Worm (Caenorhabditis elegans) whole organism, L3 larva: Measurements from ENCODE around the gene Y38H6C.24.
"Not testable (repeated sequence)": the region's sequence is repeated elsewhere in the genome, so short reads cannot be mapped to it uniquely, and the experiment has no call there.

ENCODE experiments used
- R02D3.7 ChIP-seq: fragments of 150-350 bp; optimal IDR thresholded peaks from 2 replicates; lab custom pipeline; 2014; ENCODE audit warnings: missing biosample characterization, missing genetic modification characterization
- ZK546.5 ChIP-seq: sonication (generic microtip); optimal IDR thresholded peaks from 2 replicates; lab custom pipeline; 2017; ENCODE audit warnings: missing biosample characterization, missing genetic modification characterization
- aly-2 ChIP-seq: fragments of 150-350 bp; optimal IDR thresholded peaks from 2 replicates; lab custom pipeline; 2014; ENCODE audit warnings: missing biosample characterization, missing genetic modification characterization
- ama-1 ChIP-seq: fragments of 150-350 bp; optimal IDR thresholded peaks from 2 replicates; lab custom pipeline; 2018
- ceh-16 ChIP-seq: sonication (generic microtip); optimal IDR thresholded peaks from 2 replicates; lab custom pipeline; 2017; ENCODE audit warnings: missing biosample characterization, missing genetic modification characterization
- ceh-28 ChIP-seq: fragments of 150-350 bp; optimal IDR thresholded peaks from 2 replicates; lab custom pipeline; 2014; ENCODE audit warnings: missing biosample characterization, missing genetic modification reagents, missing genetic modification characterization
- ceh-82 ChIP-seq: fragments of 150-350 bp; optimal IDR thresholded peaks from 2 replicates; lab custom pipeline; 2014; ENCODE audit warnings: missing biosample characterization, missing genetic modification characterization
- ceh-9 ChIP-seq: sonication (generic microtip); optimal IDR thresholded peaks from 2 replicates; lab custom pipeline; 2018; ENCODE audit warnings: missing biosample characterization, missing genetic modification characterization
- daf-12 ChIP-seq: fragments of 150-350 bp; optimal IDR thresholded peaks from 2 replicates; lab custom pipeline; 2014; ENCODE audit warnings: missing biosample characterization, missing genetic modification reagents, missing genetic modification characterization
- egl-27 ChIP-seq: sonication (generic microtip); optimal IDR thresholded peaks from 4 replicates; lab custom pipeline; 2017; ENCODE audit warnings: missing biosample characterization, missing genetic modification reagents, missing genetic modification characterization
- egl-5 ChIP-seq: fragments of 150-350 bp; optimal IDR thresholded peaks from 2 replicates; lab custom pipeline; 2017; ENCODE audit warnings: missing biosample characterization, missing genetic modification reagents, missing genetic modification characterization, inconsistent platforms
- elt-1 ChIP-seq: fragments of 150-350 bp; optimal IDR thresholded peaks from 2 replicates; lab custom pipeline; 2014; ENCODE audit warnings: missing biosample characterization, missing genetic modification characterization
- elt-3 ChIP-seq, 3 experiments: fragments of 150-350 bp in 1 of 3; sonication (generic microtip) in 2 of 3; optimal IDR thresholded peaks; 2 replicates in 2 of 3; 4 replicates in 1 of 3; lab custom pipeline; 2014 to 2017; ENCODE audit warnings: missing biosample characterization in 3 of 3, missing genetic modification characterization in 3 of 3
- eor-1 ChIP-seq, 2 experiments: fragments of 150-350 bp; optimal IDR thresholded peaks; 2 replicates each; lab custom pipeline; 2014 to 2018; ENCODE audit warnings: missing biosample characterization in 2 of 2, missing genetic modification characterization in 2 of 2
- fos-1 ChIP-seq: fragments of 150-350 bp; optimal IDR thresholded peaks from 2 replicates; lab custom pipeline; 2014; ENCODE audit warnings: missing biosample characterization, missing genetic modification characterization
- hmg-11 ChIP-seq: sonication (generic microtip); optimal IDR thresholded peaks from 2 replicates; lab custom pipeline; 2016; ENCODE audit warnings: missing genetic modification characterization, missing compliant biosample characterization
- jun-1 ChIP-seq: fragments of 150-350 bp; optimal IDR thresholded peaks from 2 replicates; lab custom pipeline; 2014; ENCODE audit warnings: missing biosample characterization, missing genetic modification reagents, missing genetic modification characterization
- lin-15B ChIP-seq: fragments of 150-350 bp; optimal IDR thresholded peaks from 2 replicates; lab custom pipeline; 2014; ENCODE audit warnings: missing biosample characterization, missing genetic modification characterization
- lin-39 ChIP-seq: fragments of 150-350 bp; optimal IDR thresholded peaks from 2 replicates; lab custom pipeline; 2018; ENCODE audit warnings: missing biosample characterization, missing genetic modification reagents, missing genetic modification characterization
- mdl-1 ChIP-seq: fragments of 150-350 bp; optimal IDR thresholded peaks from 2 replicates; lab custom pipeline; 2014; ENCODE audit warnings: missing biosample characterization, missing genetic modification characterization
- mml-1 ChIP-seq: fragments of 150-350 bp; sonication (generic microtip); optimal IDR thresholded peaks from 3 replicates; lab custom pipeline; 2014; ENCODE audit warnings: missing biosample characterization, missing genetic modification characterization
- nfya-1 ChIP-seq: sonication (generic microtip); optimal IDR thresholded peaks from 2 replicates; lab custom pipeline; 2017; ENCODE audit warnings: missing genetic modification characterization, mild to moderate bottlenecking, missing compliant biosample characterization, antibody characterized with exemption, moderate library complexity; ENCODE audit not compliant: insufficient read depth
- nhr-12 ChIP-seq: fragments of 150-350 bp; optimal IDR thresholded peaks from 2 replicates; lab custom pipeline; 2014; ENCODE audit warnings: missing biosample characterization, missing genetic modification characterization
- nhr-23 ChIP-seq: fragments of 150-350 bp; optimal IDR thresholded peaks from 2 replicates; lab custom pipeline; 2014; ENCODE audit warnings: missing biosample characterization, missing genetic modification reagents, missing genetic modification characterization
- nhr-237 ChIP-seq: fragments of 150-350 bp; optimal IDR thresholded peaks from 2 replicates; lab custom pipeline; 2014; ENCODE audit warnings: missing biosample characterization, missing genetic modification characterization
- nhr-25 ChIP-seq: sonication (generic microtip); optimal IDR thresholded peaks from 2 replicates; lab custom pipeline; 2017; ENCODE audit warnings: missing biosample characterization, missing genetic modification characterization
- nhr-28 ChIP-seq: fragments of 150-350 bp; optimal IDR thresholded peaks from 2 replicates; lab custom pipeline; 2014; ENCODE audit warnings: missing biosample characterization, missing genetic modification characterization
- nhr-67 ChIP-seq: fragments of 150-350 bp; optimal IDR thresholded peaks from 2 replicates; lab custom pipeline; 2014; ENCODE audit warnings: missing biosample characterization, missing genetic modification characterization
- nhr-76 ChIP-seq: fragments of 150-350 bp; sonication (generic microtip); optimal IDR thresholded peaks from 5 replicates; lab custom pipeline; 2014; ENCODE audit warnings: missing biosample characterization, missing genetic modification characterization
- pha-4 ChIP-seq: fragments of 150-350 bp; optimal IDR thresholded peaks from 2 replicates; lab custom pipeline; 2014; ENCODE audit warnings: missing biosample characterization, missing genetic modification reagents, missing genetic modification characterization
- pqm-1 ChIP-seq: fragments of 150-350 bp; optimal IDR thresholded peaks from 2 replicates; lab custom pipeline; 2017; ENCODE audit warnings: missing biosample characterization, missing genetic modification characterization, inconsistent platforms
- sea-2 ChIP-seq: fragments of 150-350 bp; sonication (generic microtip); optimal IDR thresholded peaks from 4 replicates; lab custom pipeline; 2014; ENCODE audit warnings: missing biosample characterization, missing genetic modification reagents, missing genetic modification characterization
- skn-1 ChIP-seq: fragments of 150-350 bp; optimal IDR thresholded peaks from 2 replicates; lab custom pipeline; 2014; ENCODE audit warnings: missing biosample characterization, missing genetic modification characterization
- snpc-4 ChIP-seq: fragments of 150-350 bp; optimal IDR thresholded peaks from 2 replicates; lab custom pipeline; 2014; ENCODE audit warnings: missing biosample characterization, missing genetic modification characterization
- unc-39 ChIP-seq: sonication (generic microtip); optimal IDR thresholded peaks from 4 replicates; lab custom pipeline; 2017; ENCODE audit warnings: missing biosample characterization, missing genetic modification characterization
- zag-1 ChIP-seq: fragments of 150-350 bp; optimal IDR thresholded peaks from 2 replicates; lab custom pipeline; 2014; ENCODE audit warnings: missing biosample characterization, missing genetic modification characterization
- ztf-11 ChIP-seq: fragments of 150-350 bp; optimal IDR thresholded peaks from 2 replicates; lab custom pipeline; 2014; ENCODE audit warnings: missing biosample characterization, missing genetic modification characterization
- ztf-4 ChIP-seq: fragments of 150-350 bp; optimal IDR thresholded peaks from 2 replicates; lab custom pipeline; 2014; ENCODE audit warnings: missing biosample characterization, missing genetic modification characterization

Gene Y38H6C.24

ce11 chrV:20556260-20556659 lies 30.0 kb downstream of the Y38H6C.24 start, which contains the start of gene Y38H6C.23:
Gene Y38H6C.23, minus strand, starts transcription at chrV:20556360.
- TF ChIP-seq hmg-11 = no peak
- no peak for TF ChIP-seq elt-3 (tag; optimal IDR thresholded peaks at IDR 0.05; lab: Kevin White, UChicago)
- no peak for TF ChIP-seq ceh-9 (tag; lab: Kevin White, UChicago)
- no peak for TF ChIP-seq fos-1 (tag; lab: Kevin White, UChicago)
- TF ChIP-seq pha-4 (tag; lab: Kevin White, UChicago) = no peak
- TF ChIP-seq nhr-237 (tag; lab: Kevin White, UChicago) = no peak
- no peak for TF ChIP-seq ceh-82
- no peak for TF ChIP-seq egl-27 (tag; lab: Kevin White, UChicago)
- TF ChIP-seq ztf-11 (tag; lab: Kevin White, UChicago) = no peak
- TF ChIP-seq lin-15B (tag; lab: Kevin White, UChicago) = no peak
- no peak for TF ChIP-seq nhr-25 (tag; lab: Kevin White, UChicago)
- no peak for TF ChIP-seq elt-1
- TF ChIP-seq egl-5 = no peak
- TF ChIP-seq nhr-28 = no peak
- no peak for TF ChIP-seq pqm-1 (tag; lab: Kevin White, UChicago)

- no peak for TF ChIP-seq nhr-28
- TF ChIP-seq ztf-11 (tag; lab: Kevin White, UChicago) = no peak
- TF ChIP-seq unc-39 (tag; lab: Kevin White, UChicago) = no peak
- no peak for TF ChIP-seq ztf-4
- no peak for TF ChIP-seq nhr-76 (tag; lab: Kevin White, UChicago)
- TF ChIP-seq aly-2 = no peak
- TF ChIP-seq ceh-9 (tag; lab: Kevin White, UChicago) = no peak
- TF ChIP-seq mdl-1 = no peak
- TF ChIP-seq nhr-23 = no peak
- no peak for TF ChIP-seq R02D3.7
- no peak for TF ChIP-seq egl-5
- no peak for TF ChIP-seq pqm-1 (tag; lab: Kevin White, UChicago)
- TF ChIP-seq daf-12 (tag; lab: Kevin White, UChicago) = no peak
- TF ChIP-seq jun-1 (tag; lab: Kevin White, UChicago) = no peak
- no peak for TF ChIP-seq ZK546.5 (tag; lab: Kevin White, UChicago)
- TF ChIP-seq nhr-237 (tag; lab: Kevin White, UChicago) = no peak
- TF ChIP-seq lin-15B (tag; lab: Kevin White, UChicago) = no peak
- TF ChIP-seq ceh-28 (tag; lab: Kevin White, UChicago) = no peak
- TF ChIP-seq lin-39 (tag; lab: Kevin White, UChicago) = no peak
Observed at ce11 chrV:20558270-20558669, 32.0 kb downstream of the Y38H6C.24 start, which contains the start of gene abf-4. Gene abf-4, minus strand, starts transcription at chrV:20558370.

- TF ChIP-seq ama-1 (lab: Kevin White, UChicago) = no peak
- no peak for TF ChIP-seq unc-39 (tag; lab: Kevin White, UChicago)
- no peak for TF ChIP-seq sea-2 (GFP tag; lab: Kevin White, UChicago)
- no peak for TF ChIP-seq nfya-1 (tag; lab: Kevin White, UChicago)
- no peak for TF ChIP-seq zag-1
- no peak for TF ChIP-seq eor-1 (tag; optimal IDR thresholded peaks at IDR 0.05; lab: Kevin White, UChicago)
- TF ChIP-seq ceh-16 (tag; lab: Kevin White, UChicago) = no peak
- no peak for TF ChIP-seq nhr-23
- TF ChIP-seq ztf-11 (tag; lab: Kevin White, UChicago) = no peak
- TF ChIP-seq lin-39 (tag; lab: Kevin White, UChicago) = no peak
- TF ChIP-seq egl-27 (tag; lab: Kevin White, UChicago) = no peak
- no peak for TF ChIP-seq lin-15B (tag; lab: Kevin White, UChicago)
- TF ChIP-seq R02D3.7 = no peak
- no peak for TF ChIP-seq snpc-4
- TF ChIP-seq nhr-12 = no peak
- no peak for TF ChIP-seq mml-1 (tag; lab: Kevin White, UChicago)
- TF ChIP-seq nhr-28 = no peak
- TF ChIP-seq nhr-76 (tag; lab: Kevin White, UChicago) = no peak
Observed at ce11 chrV:20561795-20562194, 35.6 kb downstream of the Y38H6C.24 start, which contains the start of gene F26F2.1. Gene F26F2.1, minus strand, starts transcription at chrV:20561895.

- not testable (repeated sequence) for TF ChIP-seq nhr-67; skn-1; ceh-9 (tag; lab: Kevin White, UChicago)
- TF ChIP-seq, all 47 proteins: peak for 0; not testable (repeated sequence) for 47
Observed at ce11 chrV:20564054-20564453, 37.8 kb downstream of the Y38H6C.24 start, which contains the start of gene F26F2.13. Gene F26F2.13, plus strand, starts transcription at chrV:20564354.
